Worm (Caenorhabditis elegans): ENCODE measurements around the gene npr-15.

npr-15 gene

DNA sequence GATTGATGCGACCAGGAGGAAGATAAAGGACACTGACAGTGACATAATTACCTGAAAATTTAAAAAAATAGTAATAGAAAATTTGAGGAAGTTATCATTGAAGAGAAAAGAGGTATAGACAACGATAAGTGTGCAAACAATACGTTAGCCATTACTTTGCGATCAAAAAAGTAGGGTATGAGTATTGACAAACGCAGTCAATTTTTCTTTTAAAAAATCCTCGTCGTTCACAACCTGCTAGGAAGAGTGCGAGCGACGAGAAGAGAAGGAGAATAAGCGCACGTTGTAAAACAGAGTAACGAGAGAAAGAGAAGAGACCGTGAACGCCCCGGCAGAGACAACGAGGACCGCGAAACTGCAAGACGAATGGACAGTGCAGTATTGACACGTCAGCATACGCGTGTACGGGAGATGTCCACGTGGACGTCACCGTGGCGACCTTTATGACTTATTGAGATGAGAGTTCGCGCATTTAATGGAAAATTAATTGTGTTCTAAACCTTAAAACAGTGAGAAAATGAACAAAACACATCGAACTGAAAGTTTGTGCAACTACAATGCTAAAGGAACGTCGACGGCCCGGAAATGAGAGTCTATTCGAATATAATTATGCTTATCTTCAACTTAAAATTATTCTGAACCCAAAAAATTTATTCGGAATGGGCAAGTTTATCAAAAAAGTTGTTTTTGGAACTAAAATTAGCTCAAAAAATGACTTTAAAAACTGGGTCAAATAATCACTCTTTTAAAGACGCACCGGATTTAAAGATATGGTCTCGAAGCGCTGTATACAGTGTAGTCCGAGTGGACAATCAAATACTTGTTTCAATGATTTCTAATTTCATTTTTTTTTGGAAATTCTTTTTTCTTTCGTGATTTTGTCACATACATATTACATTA is 7.2 kb upstream of the npr-15 start, which contains the start of the genes pdi-1 and C14B1.2:
TSS of gene pdi-1 (minus strand) at position 51 of the 900 bp plus-strand sequence.
TSS of gene C14B1.2 (plus strand) at position 850 of the 900 bp plus-strand sequence.
- TF ChIP-seq unc-55 (GFP tag; optimal IDR thresholded peaks at IDR 0.05) (peak; percentile 21), ama-1 (optimal IDR thresholded peaks at IDR 0.05) (no peak), ztf-1 (GFP tag; conservative IDR thresholded peaks at IDR 0.05) (no peak), lsy-2 (tag; optimal IDR thresholded peaks at IDR 0.05) (peak in 1 of 2 experiments; percentile 33), lin-39 (tag; optimal IDR thresholded peaks at IDR 0.05) (no peak), ceh-82 (tag; optimal IDR thresholded peaks at IDR 0.05) (no peak), unc-39 (tag; optimal IDR thresholded peaks at IDR 0.05) (no peak), ztf-11 (tag; optimal IDR thresholded peaks at IDR 0.05) (no peak), Y55F3AM.14 (GFP tag; optimal IDR thresholded peaks at IDR 0.05) (no peak), peb-1 (tag; optimal IDR thresholded peaks at IDR 0.05) (no peak), elt-1 (tag; optimal IDR thresholded peaks at IDR 0.05) (no peak), mdl-1 (tag; optimal IDR thresholded peaks at IDR 0.05) (peak; percentile 28 to 62), lin-11 (tag; optimal IDR thresholded peaks at IDR 0.05) (no peak), nhr-10 (tag; optimal IDR thresholded peaks at IDR 0.05) (no peak), fos-1 (tag; optimal IDR thresholded peaks at IDR 0.05) (peak; percentile 87), zag-1 (tag; optimal IDR thresholded peaks at IDR 0.05) (no peak), gmeb-1 (tag; optimal IDR thresholded peaks at IDR 0.05) (no peak), nhr-11 (tag; optimal IDR thresholded peaks at IDR 0.05) (no peak), sma-3 (GFP tag; optimal IDR thresholded peaks at IDR 0.05) (peak; percentile 30), nhr-25 (tag; optimal IDR thresholded peaks at IDR 0.05) (peak; percentile 10), nhr-77 (tag; optimal IDR thresholded peaks at IDR 0.05) (no peak), crh-2 (tag; optimal IDR thresholded peaks at IDR 0.05) (peak; percentile 92), C34F6.9 (tag; optimal IDR thresholded peaks at IDR 0.05) (peak; percentile 64), skn-1 (tag; optimal IDR thresholded peaks at IDR 0.05) (peak; percentile 6), nhr-21 (tag; optimal IDR thresholded peaks at IDR 0.05) (peak; percentile 35), elt-3 (tag; optimal IDR thresholded peaks at IDR 0.05) (no peak), egl-27 (tag; optimal IDR thresholded peaks at IDR 0.05) (no peak), aly-2 (tag; optimal IDR thresholded peaks at IDR 0.05) (no peak), snpc-4 (tag; optimal IDR thresholded peaks at IDR 0.05) (no peak), ceh-16 (tag; optimal IDR thresholded peaks at IDR 0.05) (no peak), ZK546.5 (tag; optimal IDR thresholded peaks at IDR 0.05) (no peak), nhr-237 (tag; optimal IDR thresholded peaks at IDR 0.05) (no peak), R02D3.7 (tag; optimal IDR thresholded peaks at IDR 0.05) (no peak), ztf-4 (tag; optimal IDR thresholded peaks at IDR 0.05) (no peak), lin-13 (GFP tag; optimal IDR thresholded peaks at IDR 0.05) (no peak), unc-62 (GFP tag; optimal IDR thresholded peaks at IDR 0.05) (no peak), mab-5 (tag; optimal IDR thresholded peaks at IDR 0.05) (no peak), nhr-23 (tag; optimal IDR thresholded peaks at IDR 0.05) (no peak), nhr-6 (tag; optimal IDR thresholded peaks at IDR 0.05) (no peak), F13H6.1 (tag; optimal IDR thresholded peaks at IDR 0.05) (peak; percentile 25), sma-9 (GFP tag; optimal IDR thresholded peaks at IDR 0.05) (peak; percentile 11), sma-9 (tag; optimal IDR thresholded peaks at IDR 0.05) (no peak), blmp-1 (tag; optimal IDR thresholded peaks at IDR 0.05; ENCODE audit: insufficient read depth) (peak; percentile 17), alr-1 (tag; optimal IDR thresholded peaks at IDR 0.05) (no peak), dmd-4 (tag; optimal IDR thresholded peaks at IDR 0.05) (no peak), nhr-12 (tag; optimal IDR thresholded peaks at IDR 0.05) (no peak), sem-4 (tag; optimal IDR thresholded peaks at IDR 0.05) (no peak), mbf-1 (tag; optimal IDR thresholded peaks at IDR 0.05) (no peak), nhr-129 (tag; optimal IDR thresholded peaks at IDR 0.05) (peak; percentile 57)

All from whole organism, L2 larva.